Worm (Caenorhabditis elegans) whole organism, late embryonic: Measurements from ENCODE around the gene flp-28.

ENCODE experiments used
- K02D7.2 ChIP-seq: sonication (generic microtip); optimal IDR thresholded peaks from 2 replicates; lab custom pipeline; 2017; ENCODE audit warnings: mild to moderate bottlenecking, missing genetic modification characterization, missing compliant biosample characterization
- ama-1 ChIP-seq: fragments of 150-350 bp; optimal IDR thresholded peaks from 2 replicates; lab custom pipeline; 2014
- ceh-18 ChIP-seq: sonication (generic microtip); optimal IDR thresholded peaks from 2 replicates; lab custom pipeline; 2016; ENCODE audit warnings: missing genetic modification characterization, missing compliant biosample characterization
- dve-1 ChIP-seq: sonication (generic microtip); optimal IDR thresholded peaks from 2 replicates; lab custom pipeline; 2017; ENCODE audit warnings: antibody characterized with exemption, mild to moderate bottlenecking, missing genetic modification characterization, missing compliant biosample characterization
- elt-2 ChIP-seq: sonication (generic microtip); optimal IDR thresholded peaks from 2 replicates; lab custom pipeline; 2016; ENCODE audit warnings: missing genetic modification reagents, missing genetic modification characterization, missing compliant biosample characterization
- hlh-15 ChIP-seq: sonication (generic microtip); optimal IDR thresholded peaks from 2 replicates; lab custom pipeline; 2016; ENCODE audit warnings: missing genetic modification characterization, missing compliant biosample characterization
- mec-3 ChIP-seq: sonication (generic microtip); optimal IDR thresholded peaks from 2 replicates; lab custom pipeline; 2016; ENCODE audit warnings: borderline replicate concordance, missing genetic modification characterization, missing compliant biosample characterization
- nhr-11 ChIP-seq: fragments of 150-350 bp; optimal IDR thresholded peaks from 2 replicates; lab custom pipeline; 2014; ENCODE audit warnings: missing biosample characterization, missing genetic modification characterization
- npax-4 ChIP-seq: sonication (generic microtip); optimal IDR thresholded peaks from 2 replicates; lab custom pipeline; 2016; ENCODE audit warnings: missing genetic modification characterization, missing compliant biosample characterization
- tbx-7 ChIP-seq: sonication (generic microtip); optimal IDR thresholded peaks from 2 replicates; lab custom pipeline; 2016; ENCODE audit warnings: missing genotype, missing genetic modification characterization, missing compliant biosample characterization

DNA sequence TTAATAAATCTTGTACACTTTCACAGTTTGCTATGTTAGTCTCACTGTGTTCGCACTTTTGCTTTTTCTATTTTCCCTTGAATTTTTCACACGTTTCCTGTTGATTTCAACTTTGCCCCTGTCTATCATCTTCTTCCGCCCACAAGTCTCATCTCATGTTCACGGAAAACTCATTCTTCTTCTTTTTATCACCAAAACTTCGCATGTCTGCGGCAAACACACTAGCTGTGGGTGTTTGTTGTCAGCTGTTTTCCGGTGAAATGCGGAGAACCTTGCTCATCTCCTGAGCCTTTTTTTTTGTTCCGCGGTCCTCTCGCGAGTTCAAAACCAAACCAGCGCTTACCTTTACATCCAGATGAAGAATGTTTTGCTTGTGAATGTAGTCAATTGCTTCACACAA lies 19.3 kb downstream of the flp-28 start:
- TF ChIP-seq hlh-15 (tag; lab: Kevin White, UChicago): no peak
- TF ChIP-seq tbx-7: no peak
- TF ChIP-seq elt-2: no peak
- TF ChIP-seq mec-3: no peak
- TF ChIP-seq nhr-11: no peak
- TF ChIP-seq npax-4 (tag; lab: Kevin White, UChicago): no peak
- TF ChIP-seq ama-1: no peak
- no peak for TF ChIP-seq K02D7.2
- TF ChIP-seq ceh-18: peak; percentile 51
- no peak for TF ChIP-seq dve-1 (tag; lab: Kevin White, UChicago)
